Worm (Caenorhabditis elegans) whole organism, L1 larva: ENCODE data around the gene sra-26.

Experiments used
- C16A3.4 ChIP-seq: fragments of 150-350 bp; optimal IDR thresholded peaks from 2 replicates; lab custom pipeline; 2014; ENCODE audit warnings: missing biosample characterization, missing genetic modification characterization
- egl-13 ChIP-seq: sonication (generic microtip); optimal IDR thresholded peaks from 2 replicates; lab custom pipeline; 2016; ENCODE audit warnings: missing genotype, missing genetic modification reagents, missing genetic modification characterization, missing compliant biosample characterization
- nhr-11 ChIP-seq: fragments of 150-350 bp; optimal IDR thresholded peaks from 2 replicates; lab custom pipeline; 2014; ENCODE audit warnings: missing biosample characterization, missing genetic modification characterization
- rnt-1 ChIP-seq: sonication (generic microtip); optimal IDR thresholded peaks from 2 replicates; lab custom pipeline; 2016; ENCODE audit warnings: mild to moderate bottlenecking, missing genetic modification characterization, moderate library complexity, missing compliant biosample characterization
- sup-37 ChIP-seq: fragments of 200-800 bp; sonication (Bioruptor generic); optimal IDR thresholded peaks from 2 replicates; lab custom pipeline; 2018; ENCODE audit warnings: mild to moderate bottlenecking, missing genetic modification characterization, missing compliant biosample characterization
- unc-130 ChIP-seq: fragments of 150-350 bp; optimal IDR thresholded peaks from 2 replicates; lab custom pipeline; 2017; ENCODE audit warnings: missing biosample characterization, missing genetic modification characterization, inconsistent platforms

- TF ChIP-seq nhr-11 (tag; lab: Kevin White, UChicago) (no peak), rnt-1 (tag; lab: Kevin White, UChicago) (no peak), sup-37 (no peak), egl-13 (tag; lab: Kevin White, UChicago) (no peak), unc-130 (no peak), C16A3.4 (tag; lab: Kevin White, UChicago) (no peak)
These were observed 16.9 kb upstream of the sra-26 start for ce11 chrII:6668496-6668895.
